Worm (Caenorhabditis elegans): ENCODE results near the gene T28F3.5.

T28F3.5 gene

ce11 chrIV:17281060-17282021, 13.2 kb upstream of the T28F3.5 start (continued):
- peak; percentile 70 for TF ChIP-seq ctbp-1 (GFP tag; IDR thresholded peaks at IDR 0.05)
- no peak for TF ChIP-seq ceh-44 (GFP tag; IDR thresholded peaks at IDR 0.05)
- TF ChIP-seq aly-2 (tag; optimal IDR thresholded peaks at IDR 0.05): peak; percentile 99
- TF ChIP-seq dmd-8 (GFP tag; IDR thresholded peaks at IDR 0.05): peak; percentile 67
- no peak for TF ChIP-seq fos-1 (tag; optimal IDR thresholded peaks at IDR 0.05)
- peak; percentile 93 for TF ChIP-seq snpc-1.2 (GFP tag; IDR thresholded peaks at IDR 0.05)
- peak; percentile 55 for TF ChIP-seq dpl-1 (GFP tag; optimal IDR thresholded peaks at IDR 0.05)
- no peak for TF ChIP-seq ceh-62 (tag; optimal IDR thresholded peaks at IDR 0.05)
- TF ChIP-seq mxl-3 (GFP tag; optimal IDR thresholded peaks at IDR 0.05): no peak
- TF ChIP-seq lir-3 (tag; optimal IDR thresholded peaks at IDR 0.05): no peak

- TF ChIP-seq arid-1 (GFP tag; conservative IDR thresholded peaks at IDR 0.05) (no peak), lin-13 (GFP tag; optimal IDR thresholded peaks at IDR 0.05) (no peak), egl-27 (tag; optimal IDR thresholded peaks at IDR 0.05) (no peak), zag-1 (tag; optimal IDR thresholded peaks at IDR 0.05) (no peak), unc-130 (GFP tag; optimal IDR thresholded peaks at IDR 0.05) (no peak), hlh-11 (tag; optimal IDR thresholded peaks at IDR 0.05) (no peak), madf-5 (GFP tag; IDR thresholded peaks at IDR 0.05) (no peak), ces-1 (GFP tag; optimal IDR thresholded peaks at IDR 0.05) (no peak), tag-97 (GFP tag; IDR thresholded peaks at IDR 0.05) (no peak), pqm-1 (tag; optimal IDR thresholded peaks at IDR 0.05) (no peak), attf-4 (tag; optimal IDR thresholded peaks at IDR 0.05) (no peak), tra-1 (GFP tag; IDR thresholded peaks at IDR 0.05) (no peak), ceh-62 (tag; optimal IDR thresholded peaks at IDR 0.05) (no peak)
Observed at ce11 chrIV:17284099-17284498, 10.5 kb upstream of the T28F3.5 start, which contains the start of gene nra-1. nra-1 (minus strand) TSS chrIV:17284199.

ce11 chrIV:17284511-17285089, 10.0 kb upstream of the T28F3.5 start:
- TF ChIP-seq Y48G9A.11 (GFP tag; IDR thresholded peaks at IDR 0.05): peak; percentile 41; the same call in 1 of the 2 replicates
- TF ChIP-seq lin-38 (GFP tag; IDR thresholded peaks at IDR 0.05): 0 out of 2 replicates have a peak, but pooled peaks have one; percentile 16
- TF ChIP-seq snpc-1.2 (GFP tag; IDR thresholded peaks at IDR 0.05): peak; percentile 44; the same call in 1 of the 2 replicates

ce11 chrIV:17285263-17285662, 9.3 kb upstream of the T28F3.5 start:
- TF ChIP-seq mep-1 (tag; optimal IDR thresholded peaks at IDR 0.05) (peak; percentile 12), nhr-42 (GFP tag; IDR thresholded peaks at IDR 0.05) (no peak), jun-1 (tag; optimal IDR thresholded peaks at IDR 0.05) (no peak), nhr-10 (tag; optimal IDR thresholded peaks at IDR 0.05) (no peak), egl-27 (tag; optimal IDR thresholded peaks at IDR 0.05) (no peak), ceh-20 (GFP tag; IDR thresholded peaks at IDR 0.05) (peak; percentile 39; the same call in 1 of the 2 replicates), fos-1 (tag; optimal IDR thresholded peaks at IDR 0.05) (no peak), Y48G9A.11 (GFP tag; IDR thresholded peaks at IDR 0.05) (no peak), dve-1 (tag; optimal IDR thresholded peaks at IDR 0.05; ENCODE audit: insufficient read depth) (peak; percentile 11), nhr-77 (tag; optimal IDR thresholded peaks at IDR 0.05) (no peak), Y75B8A.6 (GFP tag; IDR thresholded peaks at IDR 0.05) (0 out of 2 replicates have a peak, but pooled peaks have one; percentile 20), F49E8.2 (tag; optimal IDR thresholded peaks at IDR 0.05; ENCODE audit: borderline replicate concordance) (no peak), ceh-28 (tag; optimal IDR thresholded peaks at IDR 0.05) (no peak), nhr-11 (tag; optimal IDR thresholded peaks at IDR 0.05) (no peak), mes-2 (tag; optimal IDR thresholded peaks at IDR 0.05; ENCODE audit: poor library complexity, severe bottlenecking) (peak; percentile 42), mdl-1 (tag; optimal IDR thresholded peaks at IDR 0.05) (peak in 1 of 2 experiments; percentile 3), mdt-29 (GFP tag; IDR thresholded peaks at IDR 0.05) (no peak), lin-38 (GFP tag; IDR thresholded peaks at IDR 0.05) (no peak), zip-11 (GFP tag; IDR thresholded peaks at IDR 0.05) (no peak), lsy-2 (tag; optimal IDR thresholded peaks at IDR 0.05) (peak in 1 of 2 experiments; percentile 52), nhr-41 (GFP tag; IDR thresholded peaks at IDR 0.05) (no peak), unc-62 (GFP tag; optimal IDR thresholded peaks at IDR 0.05 in 1 of 2) (peak in 1 of 2 experiments; percentile 49), unc-62 (tag; optimal IDR thresholded peaks at IDR 0.05) (no peak), F44E2.7 (GFP tag; IDR thresholded peaks at IDR 0.05) (no peak)
